Worm (Caenorhabditis elegans): ENCODE results near the gene rab-39.

DNA sequence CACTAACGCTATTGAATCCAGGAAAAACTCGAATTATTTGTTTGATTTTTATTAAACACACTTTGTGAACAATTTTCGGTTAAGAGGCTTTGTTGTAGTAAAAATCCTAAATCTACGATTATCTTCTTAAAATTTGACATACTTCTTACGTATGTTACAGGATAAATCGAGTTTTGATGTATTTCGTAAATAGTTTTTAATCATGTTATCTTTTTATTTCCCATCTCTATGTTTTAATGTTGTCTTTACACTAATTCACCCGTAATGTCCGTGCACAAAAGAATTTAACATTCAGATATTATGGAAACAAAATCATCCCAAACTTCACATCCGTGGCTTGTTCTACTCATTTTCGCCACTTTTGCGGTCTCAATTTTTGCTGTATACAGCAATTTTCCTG lies 940 bp upstream of the rab-39 start, which contains the start of gene egli-1:
- TF ChIP-seq med-1 (GFP tag; optimal IDR thresholded peaks at IDR 0.05; ENCODE audit: insufficient read depth) (no peak), klf-2 (GFP tag; conservative IDR thresholded peaks at IDR 0.05) (no peak), cog-1 (tag; optimal IDR thresholded peaks at IDR 0.05) (no peak)
